Fruit fly (Drosophila melanogaster) ovary, adult (tissue): Measurements from ENCODE around the gene CG11147.

Experiments
- CG17801 ChIP-seq: fragments of 200-800 bp; optimal IDR thresholded peaks from 2 replicates; lab custom pipeline; 2019; ENCODE audit warnings: missing biosample characterization, mild to moderate bottlenecking, missing genetic modification characterization, moderate library complexity; ENCODE audit not compliant: partially characterized antibody

Gene CG11147

dm6 chr2L:5728711-5729110, 12.3 kb downstream of the CG11147 start, which contains the start of gene CG14006:
Gene CG14006 (minus strand): TSS chr2L:5728811.
- no peak for TF ChIP-seq CG17801 (GFP tag; lab: Kevin White, UChicago)

dm6 chr2L:5726049-5726448, 15.0 kb downstream of the CG11147 start:
- TF ChIP-seq CG17801 (GFP tag; lab: Kevin White, UChicago), result no peak

dm6 chr2L:5724521-5725023, 16.5 kb downstream of the CG11147 start, which contains the start of gene CG11030:
Gene CG11030 (plus strand): TSS chr2L:5724656.
- peak; percentile 53 for TF ChIP-seq CG17801 (GFP tag; lab: Kevin White, UChicago)

dm6 chr2L:5723859-5724475, 17.1 kb downstream of the CG11147 start:
- no peak for TF ChIP-seq CG17801 (GFP tag; lab: Kevin White, UChicago)

dm6 chr2L:5720407-5721228, 20.4 kb downstream of the CG11147 start, which contains the start of the genes CG11149 and sip1:
Gene CG11149 (minus strand): TSS chr2L:5720899.
Gene sip1 (plus strand): TSS chr2L:5721051.
- no peak for TF ChIP-seq CG17801 (GFP tag; lab: Kevin White, UChicago)

dm6 chr2L:5716580-5716979, 24.5 kb downstream of the CG11147 start, which contains the start of the genes CG14007 and CG34011:
Gene CG14007 (minus strand): TSS chr2L:5716680.
Gene CG34011 (plus strand): TSS chr2L:5716701.
- no peak for TF ChIP-seq CG17801 (GFP tag; lab: Kevin White, UChicago)

dm6 chr2L:5706074-5706473, 35.0 kb downstream of the CG11147 start, which contains the start of gene CG7236:
Gene CG7236 (plus strand): TSS chr2L:5706374.
- TF ChIP-seq CG17801 (GFP tag; lab: Kevin White, UChicago), result no peak
